Fruit fly (Drosophila melanogaster): Measurements from ENCODE around the gene IP3K1.
A peak's percentile ranks its signal among the peaks of the same experiment; 100 is the strongest.

The IP3K1 gene

DNA sequence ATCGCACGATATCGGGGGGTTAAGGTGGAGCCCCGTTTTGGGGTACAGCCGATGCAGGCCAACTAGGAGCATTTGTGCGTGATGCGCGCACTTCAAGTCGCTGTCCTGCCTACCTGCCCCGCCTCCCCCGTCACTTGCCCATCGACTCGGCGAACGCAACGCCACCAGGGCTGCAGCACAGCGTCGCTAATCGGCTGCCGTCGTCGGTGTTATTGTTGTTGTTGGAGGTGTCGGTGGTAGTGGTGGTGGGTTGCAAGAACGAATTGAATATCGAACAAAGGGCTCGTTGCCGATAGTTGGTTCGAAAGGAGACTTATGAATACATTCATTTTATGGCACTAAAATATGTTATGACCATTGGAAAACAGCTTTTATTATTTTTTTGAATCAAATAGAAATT is 23.3 kb upstream of the IP3K1 start (continued):
- TF ChIP-seq CG17186 (GFP tag; optimal IDR thresholded peaks at IDR 0.05), result peak; percentile 51
- peak; percentile 48 for TF ChIP-seq jumu (GFP tag; optimal IDR thresholded peaks at IDR 0.05)
- TF ChIP-seq h (optimal IDR thresholded peaks at IDR 0.05), result no peak
- no peak for TF ChIP-seq CG7357 (GFP tag; IDR thresholded peaks at IDR 0.05)
- peak; percentile 40 for TF ChIP-seq CG12071 (GFP tag; optimal IDR thresholded peaks at IDR 0.05)
- TF ChIP-seq Med (GFP tag), result peak; percentile 96
- TF ChIP-seq pnt (GFP tag; optimal IDR thresholded peaks at IDR 0.05), result no peak
- TF ChIP-seq CG1792 (GFP tag; optimal IDR thresholded peaks at IDR 0.05), result no peak
- peak; percentile 92 for TF ChIP-seq knrl (GFP tag; IDR thresholded peaks at IDR 0.05; ENCODE audit: partially characterized antibody)
- TF ChIP-seq CG13775 (GFP tag; optimal IDR thresholded peaks at IDR 0.05), result peak; percentile 36
- TF ChIP-seq CG15479 (GFP tag; optimal IDR thresholded peaks at IDR 0.05), result peak; percentile 3
- TF ChIP-seq kni (GFP tag; optimal IDR thresholded peaks at IDR 0.05), result no peak
- TF ChIP-seq CG9797 (GFP tag; optimal IDR thresholded peaks at IDR 0.05), result no peak
- no peak for TF ChIP-seq tio (GFP tag; optimal IDR thresholded peaks at IDR 0.05)
- peak; percentile 79 for TF ChIP-seq HmgD (GFP tag; optimal IDR thresholded peaks at IDR 0.05)
- peak; percentile 97 for TF ChIP-seq CG7928 (GFP tag; optimal IDR thresholded peaks at IDR 0.05)
- no peak for TF ChIP-seq CG6683 (GFP tag; optimal IDR thresholded peaks at IDR 0.05)
- no peak for TF ChIP-seq Hr78 (GFP tag; optimal IDR thresholded peaks at IDR 0.05)
- peak; percentile 43 for TF ChIP-seq Dad (GFP tag; optimal IDR thresholded peaks at IDR 0.05)
- peak; percentile 62 for TF ChIP-seq gem (tag; optimal IDR thresholded peaks at IDR 0.05)
- no peak for TF ChIP-seq CG13123 (GFP tag; optimal IDR thresholded peaks at IDR 0.05)
- TF ChIP-seq z (GFP tag; IDR thresholded peaks at IDR 0.05), result no peak
- peak; percentile 68 for TF ChIP-seq CG3847 (GFP tag; IDR thresholded peaks at IDR 0.05)
- peak; percentile 53 for TF ChIP-seq CG1647 (GFP tag; optimal IDR thresholded peaks at IDR 0.05)
- TF ChIP-seq CG34224 (GFP tag; IDR thresholded peaks at IDR 0.05; ENCODE audit: partially characterized antibody), result peak; percentile 92
- peak; percentile 46 for TF ChIP-seq nmo (GFP tag; optimal IDR thresholded peaks at IDR 0.05)
- TF ChIP-seq Six4 (GFP tag; optimal IDR thresholded peaks at IDR 0.05), result no peak
- peak; percentile 79 for TF ChIP-seq pzg (GFP tag; optimal IDR thresholded peaks at IDR 0.05)
- TF ChIP-seq mld (GFP tag; IDR thresholded peaks at IDR 0.05; ENCODE audit: partially characterized antibody), result peak; percentile 85
- TF ChIP-seq CG15011 (GFP tag; optimal IDR thresholded peaks at IDR 0.05), result no peak
- peak; percentile 40 for TF ChIP-seq CG7839 (tag; optimal IDR thresholded peaks at IDR 0.05)
- peak; percentile 59; the same call in 1 of the 2 replicates for TF ChIP-seq onecut (GFP tag; IDR thresholded peaks at IDR 0.05)
- TF ChIP-seq aop (GFP tag; IDR thresholded peaks at IDR 0.05), result no peak
- TF ChIP-seq CG31365 (tag; optimal IDR thresholded peaks at IDR 0.05), result peak; percentile 16
- no peak for TF ChIP-seq salm (tag; optimal IDR thresholded peaks at IDR 0.05)
- TF ChIP-seq nom (GFP tag; optimal IDR thresholded peaks at IDR 0.05), result peak; percentile 64
- 0 out of 3 replicates have a peak, but pooled peaks have one; percentile 16 for TF ChIP-seq jigr1 (GFP tag; IDR thresholded peaks at IDR 0.05)
- peak; percentile 93 for TF ChIP-seq Aef1 (GFP tag; IDR thresholded peaks at IDR 0.05)
- peak; percentile 74 for TF ChIP-seq CG12391 (tag; optimal IDR thresholded peaks at IDR 0.05)
- TF ChIP-seq ttk (GFP tag; IDR thresholded peaks at IDR 0.05), result peak; percentile 64
- no peak for TF ChIP-seq Gsc (GFP tag; IDR thresholded peaks at IDR 0.05)
- no peak for TF ChIP-seq sima (GFP tag; optimal IDR thresholded peaks at IDR 0.05)
- peak; percentile 45 for TF ChIP-seq ssp (GFP tag; IDR thresholded peaks at IDR 0.05)
- TF ChIP-seq zen (tag; optimal IDR thresholded peaks at IDR 0.05), result peak; percentile 35
- no peak for TF ChIP-seq hth (optimal IDR thresholded peaks at IDR 0.05)
- TF ChIP-seq CG1233 (GFP tag; optimal IDR thresholded peaks at IDR 0.05), result peak; percentile 50
- no peak for TF ChIP-seq br (optimal IDR thresholded peaks at IDR 0.05)
- no peak for TF ChIP-seq CG9437 (GFP tag; optimal IDR thresholded peaks at IDR 0.05)
- peak; percentile 19 for TF ChIP-seq dmrt99B (tag; optimal IDR thresholded peaks at IDR 0.05)
- TF ChIP-seq H15 (GFP tag; IDR thresholded peaks at IDR 0.05), result peak; percentile 60; the same call in 1 of the 3 replicates
- peak; percentile 80 for TF ChIP-seq MESR4 (GFP tag; optimal IDR thresholded peaks at IDR 0.05)
- peak in 1 of 2 experiments; percentile 23 for TF ChIP-seq chif (GFP tag; optimal IDR thresholded peaks at IDR 0.05)
